Worm (Caenorhabditis elegans) whole organism, L3 larva: Measurements from ENCODE around the gene grl-13.

Experiments used
- ZK546.5 ChIP-seq: sonication (generic microtip); optimal IDR thresholded peaks from 2 replicates; lab custom pipeline; 2017; ENCODE audit warnings: missing biosample characterization, missing genetic modification characterization
- aly-2 ChIP-seq: fragments of 150-350 bp; optimal IDR thresholded peaks from 2 replicates; lab custom pipeline; 2014; ENCODE audit warnings: missing biosample characterization, missing genetic modification characterization
- ama-1 ChIP-seq: fragments of 150-350 bp; optimal IDR thresholded peaks from 2 replicates; lab custom pipeline; 2018
- ceh-28 ChIP-seq: fragments of 150-350 bp; optimal IDR thresholded peaks from 2 replicates; lab custom pipeline; 2014; ENCODE audit warnings: missing biosample characterization, missing genetic modification reagents, missing genetic modification characterization
- ceh-82 ChIP-seq: fragments of 150-350 bp; optimal IDR thresholded peaks from 2 replicates; lab custom pipeline; 2014; ENCODE audit warnings: missing biosample characterization, missing genetic modification characterization
- ceh-9 ChIP-seq: sonication (generic microtip); optimal IDR thresholded peaks from 2 replicates; lab custom pipeline; 2018; ENCODE audit warnings: missing biosample characterization, missing genetic modification characterization
- elt-1 ChIP-seq: fragments of 150-350 bp; optimal IDR thresholded peaks from 2 replicates; lab custom pipeline; 2014; ENCODE audit warnings: missing biosample characterization, missing genetic modification characterization
- eor-1 ChIP-seq, 2 experiments: fragments of 150-350 bp; optimal IDR thresholded peaks; 2 replicates each; lab custom pipeline; 2014 to 2018; ENCODE audit warnings: missing biosample characterization in 2 of 2, missing genetic modification characterization in 2 of 2
- fkh-10 ChIP-seq: sonication (generic microtip); optimal IDR thresholded peaks from 2 replicates; lab custom pipeline; 2017; ENCODE audit warnings: missing biosample characterization, missing genetic modification reagents, missing genetic modification characterization
- fkh-2 ChIP-seq: fragments of 150-350 bp; optimal IDR thresholded peaks from 2 replicates; lab custom pipeline; 2014; ENCODE audit warnings: missing biosample characterization, missing genetic modification reagents, missing genetic modification characterization
- hmg-11 ChIP-seq: sonication (generic microtip); optimal IDR thresholded peaks from 2 replicates; lab custom pipeline; 2016; ENCODE audit warnings: missing genetic modification characterization, missing compliant biosample characterization
- jun-1 ChIP-seq: fragments of 150-350 bp; optimal IDR thresholded peaks from 2 replicates; lab custom pipeline; 2014; ENCODE audit warnings: missing biosample characterization, missing genetic modification reagents, missing genetic modification characterization
- mdl-1 ChIP-seq: fragments of 150-350 bp; optimal IDR thresholded peaks from 2 replicates; lab custom pipeline; 2014; ENCODE audit warnings: missing biosample characterization, missing genetic modification characterization
- mml-1 ChIP-seq: fragments of 150-350 bp; sonication (generic microtip); optimal IDR thresholded peaks from 3 replicates; lab custom pipeline; 2014; ENCODE audit warnings: missing biosample characterization, missing genetic modification characterization
- nhr-23 ChIP-seq: fragments of 150-350 bp; optimal IDR thresholded peaks from 2 replicates; lab custom pipeline; 2014; ENCODE audit warnings: missing biosample characterization, missing genetic modification reagents, missing genetic modification characterization
- nhr-237 ChIP-seq: fragments of 150-350 bp; optimal IDR thresholded peaks from 2 replicates; lab custom pipeline; 2014; ENCODE audit warnings: missing biosample characterization, missing genetic modification characterization
- nhr-25 ChIP-seq: sonication (generic microtip); optimal IDR thresholded peaks from 2 replicates; lab custom pipeline; 2017; ENCODE audit warnings: missing biosample characterization, missing genetic modification characterization
- nhr-43 ChIP-seq: sonication (generic microtip); optimal IDR thresholded peaks from 2 replicates; lab custom pipeline; 2016; ENCODE audit warnings: mild to moderate bottlenecking, missing genetic modification characterization, missing compliant biosample characterization; ENCODE audit not compliant: poor library complexity, severe bottlenecking
- nhr-67 ChIP-seq: fragments of 150-350 bp; optimal IDR thresholded peaks from 2 replicates; lab custom pipeline; 2014; ENCODE audit warnings: missing biosample characterization, missing genetic modification characterization
- nhr-76 ChIP-seq: fragments of 150-350 bp; sonication (generic microtip); optimal IDR thresholded peaks from 5 replicates; lab custom pipeline; 2014; ENCODE audit warnings: missing biosample characterization, missing genetic modification characterization
- sea-2 ChIP-seq: fragments of 150-350 bp; sonication (generic microtip); optimal IDR thresholded peaks from 4 replicates; lab custom pipeline; 2014; ENCODE audit warnings: missing biosample characterization, missing genetic modification reagents, missing genetic modification characterization
- skn-1 ChIP-seq: fragments of 150-350 bp; optimal IDR thresholded peaks from 2 replicates; lab custom pipeline; 2014; ENCODE audit warnings: missing biosample characterization, missing genetic modification characterization
- tbx-2 ChIP-seq: sonication (generic microtip); optimal IDR thresholded peaks from 2 replicates; lab custom pipeline; 2016; ENCODE audit warnings: mild to moderate bottlenecking, missing genetic modification characterization, missing compliant biosample characterization
- ztf-11 ChIP-seq: fragments of 150-350 bp; optimal IDR thresholded peaks from 2 replicates; lab custom pipeline; 2014; ENCODE audit warnings: missing biosample characterization, missing genetic modification characterization
- ztf-4 ChIP-seq: fragments of 150-350 bp; optimal IDR thresholded peaks from 2 replicates; lab custom pipeline; 2014; ENCODE audit warnings: missing biosample characterization, missing genetic modification characterization

The grl-13 gene

ce11 chrV:4322706-4323105 is 41.7 kb downstream of the grl-13 start, which contains the start of gene R02D1.2:
R02D1.2 (minus strand) TSS chrV:4322806.
- TF ChIP-seq nhr-76 (no peak), ztf-11 (tag; lab: Kevin White, UChicago) (no peak), ceh-9 (tag; lab: Kevin White, UChicago) (no peak), tbx-2 (tag; lab: Kevin White, UChicago) (no peak), ceh-28 (tag; lab: Kevin White, UChicago) (no peak), mml-1 (tag; lab: Kevin White, UChicago) (no peak), nhr-237 (no peak), nhr-25 (no peak), ztf-4 (tag; lab: Kevin White, UChicago) (no peak), mdl-1 (no peak), hmg-11 (tag; lab: Kevin White, UChicago) (no peak), aly-2 (no peak), nhr-43 (tag; lab: Kevin White, UChicago) (no peak), ceh-82 (tag; lab: Kevin White, UChicago) (no peak), jun-1 (tag; lab: Kevin White, UChicago) (no peak)

- TF ChIP-seq nhr-23 (tag; lab: Kevin White, UChicago) (no peak), nhr-67 (tag; lab: Kevin White, UChicago) (no peak), nhr-43 (tag; lab: Kevin White, UChicago) (no peak), elt-1 (tag; lab: Kevin White, UChicago) (no peak), skn-1 (tag; lab: Kevin White, UChicago) (no peak), ceh-28 (tag; lab: Kevin White, UChicago) (no peak), jun-1 (tag; lab: Kevin White, UChicago) (no peak), fkh-2 (tag; lab: Kevin White, UChicago) (no peak), ama-1 (lab: Kevin White, UChicago) (no peak), nhr-25 (no peak), fkh-10 (GFP tag; lab: Kevin White, UChicago) (no peak), ztf-11 (tag; lab: Kevin White, UChicago) (no peak)
Measured at ce11 chrV:4319867-4320266, 44.5 kb downstream of the grl-13 start, which contains the start of gene ZC132.9. ZC132.9 (minus strand) TSS chrV:4319967.

ce11 chrV:4315057-4315456 is 49.4 kb downstream of the grl-13 start, which contains the start of gene srh-192:
srh-192 (minus strand) TSS chrV:4315157.
- TF ChIP-seq eor-1 (tag; optimal IDR thresholded peaks at IDR 0.05; lab: Kevin White, UChicago) = no peak
- no peak for TF ChIP-seq fkh-2 (tag; lab: Kevin White, UChicago)
- TF ChIP-seq elt-1 (tag; lab: Kevin White, UChicago) = no peak
- no peak for TF ChIP-seq nhr-237
- TF ChIP-seq sea-2 (GFP tag; lab: Kevin White, UChicago) = no peak
- TF ChIP-seq ZK546.5 (tag; lab: Kevin White, UChicago) = no peak
- TF ChIP-seq hmg-11 (tag; lab: Kevin White, UChicago) = no peak
- TF ChIP-seq ama-1 (lab: Kevin White, UChicago) = no peak
- no peak for TF ChIP-seq mml-1 (tag; lab: Kevin White, UChicago)
- TF ChIP-seq, all 47 proteins: peak for 0
